Fruit fly (Drosophila melanogaster) Kc167 (cell line): Measurements from ENCODE around the gene CG9586.

Source experiments
- Myc ChIP-seq: fragments of >200 bp; optimal IDR thresholded peaks from 2 replicates; lab custom pipeline; 2017; ENCODE audit warnings: missing external identifiers
- h ChIP-seq: fragments of >200 bp; optimal IDR thresholded peaks from 3 replicates; lab custom pipeline; 2018; ENCODE audit warnings: missing external identifiers
- insv ChIP-seq: fragments of >200 bp; optimal IDR thresholded peaks from 3 replicates; lab custom pipeline; 2018; ENCODE audit warnings: missing external identifiers
- psq ChIP-seq: fragments of >200 bp; optimal IDR thresholded peaks from 2 replicates; lab custom pipeline; 2017; ENCODE audit warnings: missing external identifiers
- ttk ChIP-seq: sonication (Bioruptor generic); optimal IDR thresholded peaks from 2 replicates; lab custom pipeline; 2017; ENCODE audit warnings: missing external identifiers

- no peak for TF ChIP-seq insv
- no peak for TF ChIP-seq psq
- TF ChIP-seq Myc (lab: Kevin White, UChicago), result no peak
- TF ChIP-seq h (lab: Kevin White, UChicago), result no peak
- TF ChIP-seq ttk (lab: Kevin White, UChicago), result no peak
These were observed 28.3 kb upstream of the CG9586 start for dm6 chr2L:9194663-9195062.
